Fruit fly (Drosophila melanogaster) whole organism, embryonic: ENCODE data around the gene CG9166.

Experiments
- Ada2b ChIP-seq: fragments of 200-800 bp; sonication (Bioruptor generic); IDR thresholded peaks from 2 replicates; pipeline ENCODE4 v1.3.6; 2022; ENCODE audit warnings: missing biosample characterization, missing genetic modification characterization
- Adf1 ChIP-seq: fragments of 200-800 bp; sonication (Bioruptor generic); IDR thresholded peaks from 2 replicates; pipeline ENCODE4 v1.3.6; 2022; ENCODE audit warnings: missing biosample characterization, missing genetic modification characterization
- B-H1 ChIP-seq: fragments of 200-800 bp; sonication (Bioruptor generic); IDR thresholded peaks from 3 replicates; pipeline ENCODE4 v1.3.6; 2022; ENCODE audit warnings: missing biosample characterization, missing genetic modification characterization
- CG10654 ChIP-seq: fragments of 200-800 bp; sonication (Bioruptor generic); optimal IDR thresholded peaks from 2 replicates; lab custom pipeline; 2016; ENCODE audit warnings: missing biosample characterization, missing genetic modification characterization
- CG11085 ChIP-seq: fragments of 200-800 bp; sonication (Bioruptor generic); IDR thresholded peaks from 2 replicates; pipeline ENCODE4 v1.3.6; 2022; ENCODE audit warnings: missing biosample characterization, missing genetic modification characterization
- CG12236 ChIP-seq: fragments of 200-800 bp; sonication (Bioruptor generic); optimal IDR thresholded peaks from 2 replicates; lab custom pipeline; 2016; ENCODE audit warnings: missing biosample characterization, missing genetic modification characterization
- CG13624 ChIP-seq: fragments of 200-800 bp; sonication (Bioruptor generic); optimal IDR thresholded peaks from 2 replicates; lab custom pipeline; 2016; ENCODE audit warnings: missing biosample characterization, missing genetic modification characterization
- CG2116 ChIP-seq: fragments of 200-800 bp; sonication (Bioruptor generic); optimal IDR thresholded peaks from 3 replicates; lab custom pipeline; 2018; ENCODE audit warnings: missing biosample characterization, mild to moderate bottlenecking, missing genetic modification characterization
- CG2712 ChIP-seq: fragments of 200-800 bp; optimal IDR thresholded peaks from 3 replicates; lab custom pipeline; 2019; ENCODE audit warnings: missing biosample characterization, mild to moderate bottlenecking, missing genetic modification characterization, moderate library complexity
- CG3163 ChIP-seq: fragments of 200-800 bp; sonication (Bioruptor generic); optimal IDR thresholded peaks from 3 replicates; lab custom pipeline; 2016; ENCODE audit warnings: missing biosample characterization, missing genetic modification characterization
- CG32767 ChIP-seq: fragments of 200-800 bp; sonication (Bioruptor generic); IDR thresholded peaks from 2 replicates; pipeline ENCODE4 v1.3.6; 2022; ENCODE audit warnings: missing biosample characterization, missing genetic modification characterization
- CG6254 ChIP-seq: fragments of 200-800 bp; sonication (Bioruptor generic); optimal IDR thresholded peaks from 3 replicates; lab custom pipeline; 2017; ENCODE audit warnings: mild to moderate bottlenecking, missing biosample characterization, missing genetic modification reagents, missing genetic modification characterization
- CG6683 ChIP-seq: fragments of 200-800 bp; sonication (Bioruptor generic); optimal IDR thresholded peaks from 2 replicates; lab custom pipeline; 2017; ENCODE audit warnings: missing biosample characterization, mild to moderate bottlenecking, missing genetic modification characterization, missing genetic modification reagents
- CG6813 ChIP-seq: fragments of 200-800 bp; sonication (Bioruptor generic); optimal IDR thresholded peaks from 2 replicates; lab custom pipeline; 2017; ENCODE audit warnings: missing biosample characterization, missing genetic modification characterization, mild to moderate bottlenecking, moderate library complexity, missing genetic modification reagents
- CG9215 ChIP-seq: fragments of 200-800 bp; sonication (Bioruptor generic); IDR thresholded peaks from 2 replicates; pipeline ENCODE4 v1.3.6; 2022; ENCODE audit warnings: missing biosample characterization, missing genetic modification characterization
- CrebB ChIP-seq: fragments of 200-800 bp; sonication (Bioruptor generic); optimal IDR thresholded peaks from 3 replicates; lab custom pipeline; 2018; ENCODE audit warnings: missing biosample characterization, mild to moderate bottlenecking, missing genetic modification characterization
- Dbx ChIP-seq: fragments of 200-800 bp; sonication (Bioruptor generic); IDR thresholded peaks from 3 replicates; pipeline ENCODE4 v1.3.6; 2022; ENCODE audit warnings: missing biosample characterization, missing genetic modification characterization
- Doc3 ChIP-seq: fragments of 200-800 bp; sonication (Bioruptor generic); IDR thresholded peaks from 3 replicates; pipeline ENCODE4 v1.3.6; 2022; ENCODE audit warnings: missing biosample characterization, missing genetic modification characterization; ENCODE audit not compliant: partially characterized antibody
- Dp ChIP-seq: fragments of 200-800 bp; sonication (Bioruptor generic); optimal IDR thresholded peaks from 2 replicates; lab custom pipeline; 2018; ENCODE audit warnings: missing biosample characterization, mild to moderate bottlenecking, missing genetic modification characterization, moderate library complexity
- E2f1 ChIP-seq: fragments of 200-800 bp; sonication (Bioruptor generic); IDR thresholded peaks from 2 replicates; pipeline ENCODE4 v1.3.6; 2022; ENCODE audit warnings: missing biosample characterization, missing genetic modification characterization
- Gug ChIP-seq: fragments of 200-800 bp; sonication (Bioruptor generic); IDR thresholded peaks from 4 replicates; pipeline ENCODE4 v1.3.6; 2022; ENCODE audit warnings: missing biosample characterization, missing genetic modification characterization
- Lpt ChIP-seq: fragments of >200 bp; optimal IDR thresholded peaks from 2 replicates; lab custom pipeline; 2018; ENCODE audit warnings: missing biosample characterization, missing genetic modification characterization
- Mes4 ChIP-seq: fragments of 200-800 bp; sonication (Bioruptor generic); optimal IDR thresholded peaks from 2 replicates; lab custom pipeline; 2016; ENCODE audit warnings: missing biosample characterization, missing genetic modification characterization
- Opbp ChIP-seq: fragments of 200-800 bp; sonication (Bioruptor generic); IDR thresholded peaks from 3 replicates; pipeline ENCODE4 v1.3.6; 2022; ENCODE audit warnings: missing biosample characterization, missing genetic modification characterization; ENCODE audit not compliant: partially characterized antibody
- Pdp1 ChIP-seq, 2 experiments: fragments of 200-800 bp; sonication (Bioruptor generic); optimal IDR thresholded peaks; 3 replicates each; lab custom pipeline; 2016; ENCODE audit warnings: missing biosample characterization in 2 of 2, missing genetic modification characterization in 2 of 2, mild to moderate bottlenecking in 1 of 2, moderate library complexity in 1 of 2
- Spps ChIP-seq: fragments of 200-800 bp; sonication (Bioruptor generic); optimal IDR thresholded peaks from 2 replicates; lab custom pipeline; 2018; ENCODE audit warnings: missing biosample characterization, mild to moderate bottlenecking, missing genetic modification characterization
- Xrp1 ChIP-seq: fragments of 200-800 bp; sonication (Bioruptor generic); IDR thresholded peaks from 2 replicates; pipeline ENCODE4 v1.3.6; 2022; ENCODE audit warnings: missing biosample characterization, missing genetic modification characterization
- abd-A ChIP-seq: fragments of 200-800 bp; sonication (Bioruptor generic); optimal IDR thresholded peaks from 3 replicates; lab custom pipeline; 2019; ENCODE audit warnings: missing biosample characterization, mild to moderate bottlenecking, missing genetic modification characterization, moderate library complexity
- az2 ChIP-seq: fragments of 200-800 bp; sonication (Bioruptor generic); optimal IDR thresholded peaks from 3 replicates; lab custom pipeline; 2016; ENCODE audit warnings: missing biosample characterization, missing genetic modification characterization
- bbx ChIP-seq: fragments of 200-800 bp; sonication (Bioruptor generic); IDR thresholded peaks from 2 replicates; pipeline ENCODE4 v1.3.6; 2022; ENCODE audit warnings: missing biosample characterization, missing genetic modification characterization; ENCODE audit not compliant: partially characterized antibody
- br ChIP-seq: fragments of >200 bp; optimal IDR thresholded peaks from 2 replicates; lab custom pipeline; 2017
- cas ChIP-seq: fragments of 200-800 bp; sonication (Bioruptor generic); IDR thresholded peaks from 2 replicates; pipeline ENCODE4 v1.3.6; 2022; ENCODE audit warnings: missing biosample characterization, missing genetic modification characterization
- cato ChIP-seq: fragments of 200-800 bp; sonication (Bioruptor generic); optimal IDR thresholded peaks from 2 replicates; lab custom pipeline; 2016; ENCODE audit warnings: missing biosample characterization, missing genetic modification characterization, borderline replicate concordance
- ewg ChIP-seq: fragments of 200-800 bp; sonication (Bioruptor generic); optimal IDR thresholded peaks from 3 replicates; lab custom pipeline; 2017; ENCODE audit warnings: mild to moderate bottlenecking, missing biosample characterization, missing genetic modification reagents, missing genetic modification characterization
- fd96Cb ChIP-seq: fragments of 200-800 bp; sonication (Bioruptor generic); optimal IDR thresholded peaks from 2 replicates; lab custom pipeline; 2018; ENCODE audit warnings: missing biosample characterization, mild to moderate bottlenecking, missing genetic modification characterization, moderate library complexity
- fru ChIP-seq: fragments of >200 bp; optimal IDR thresholded peaks from 2 replicates; lab custom pipeline; 2017
- insv ChIP-seq, 2 experiments: fragments of 200-800 bp; sonication (Bioruptor generic); optimal IDR thresholded peaks; 3 replicates each; lab custom pipeline; 2016 to 2018; ENCODE audit warnings: missing biosample characterization in 2 of 2, missing genetic modification characterization in 2 of 2
- odd ChIP-seq: fragments of 200-800 bp; sonication (Bioruptor generic); optimal IDR thresholded peaks from 2 replicates; lab custom pipeline; 2017; ENCODE audit warnings: missing biosample characterization, mild to moderate bottlenecking, missing genetic modification characterization
- onecut ChIP-seq: fragments of 200-800 bp; sonication (Bioruptor generic); IDR thresholded peaks from 2 replicates; pipeline ENCODE4 v1.3.6; 2022; ENCODE audit warnings: missing biosample characterization, missing genetic modification characterization
- pb ChIP-seq: fragments of 200-800 bp; sonication (Bioruptor generic); optimal IDR thresholded peaks from 3 replicates; lab custom pipeline; 2016; ENCODE audit warnings: missing biosample characterization, missing genetic modification characterization
- phol ChIP-seq: fragments of 200-800 bp; sonication (Bioruptor generic); optimal IDR thresholded peaks from 3 replicates; lab custom pipeline; 2018; ENCODE audit warnings: missing biosample characterization, mild to moderate bottlenecking, missing genetic modification characterization, moderate library complexity
- pita ChIP-seq: fragments of 200-800 bp; sonication (Bioruptor generic); optimal IDR thresholded peaks from 2 replicates; lab custom pipeline; 2017; ENCODE audit warnings: missing biosample characterization, mild to moderate bottlenecking, missing genetic modification characterization
- ranshi ChIP-seq: fragments of 200-800 bp; sonication (Bioruptor generic); IDR thresholded peaks from 2 replicates; pipeline ENCODE4 v1.3.6; 2022; ENCODE audit warnings: missing biosample characterization, missing genetic modification characterization
- sd ChIP-seq: fragments of 200-800 bp; sonication (Bioruptor generic); optimal IDR thresholded peaks from 3 replicates; lab custom pipeline; 2018; ENCODE audit warnings: missing biosample characterization, mild to moderate bottlenecking, missing genetic modification characterization, moderate library complexity
- sug ChIP-seq: fragments of 200-800 bp; optimal IDR thresholded peaks from 2 replicates; lab custom pipeline; 2019; ENCODE audit warnings: missing biosample characterization, mild to moderate bottlenecking, missing genetic modification characterization, moderate library complexity
- tna ChIP-seq: fragments of 200-800 bp; sonication (Bioruptor generic); IDR thresholded peaks from 2 replicates; pipeline ENCODE4 v1.3.6; 2022; ENCODE audit warnings: missing biosample characterization, missing genetic modification characterization; ENCODE audit not compliant: partially characterized antibody
- toy ChIP-seq: fragments of 200-800 bp; sonication (Bioruptor generic); IDR thresholded peaks from 2 replicates; pipeline ENCODE4 v1.3.6; 2022; ENCODE audit warnings: missing biosample characterization, missing genetic modification characterization
- wor ChIP-seq: fragments of 200-800 bp; sonication (Bioruptor generic); IDR thresholded peaks from 2 replicates; pipeline ENCODE4 v1.3.6; 2022; ENCODE audit warnings: missing biosample characterization, missing genetic modification characterization
- zen2 ChIP-seq: fragments of 200-800 bp; sonication (Bioruptor generic); IDR thresholded peaks from 3 replicates; pipeline ENCODE4 v1.3.6; 2022; ENCODE audit warnings: missing biosample characterization, missing genetic modification characterization; ENCODE audit not compliant: partially characterized antibody

The CG9166 gene

dm6 chr3L:1313039-1313766 lies 37.7 kb upstream of the CG9166 start, which contains the start of the genes sturkopf and Herc4 (continued):
- TF ChIP-seq bbx (GFP tag; lab: Robert Waterston, UW): 0 out of 2 replicates have a peak, but pooled peaks have one; percentile 7
- peak; percentile 37; the same call in 1 of the 3 replicates for TF ChIP-seq Opbp
- no peak for TF ChIP-seq wor
- peak; percentile 48 for TF ChIP-seq Mes4 (GFP tag; lab: Kevin White, UChicago)
- TF ChIP-seq Adf1 (GFP tag; lab: Robert Waterston, UW): no peak; the same call in 1 of the 2 replicates
- peak; percentile 76 for TF ChIP-seq az2
- peak; percentile 7 for TF ChIP-seq CG6254 (GFP tag; lab: Kevin White, UChicago)
- no peak for TF ChIP-seq abd-A (tag; lab: Kevin White, UChicago)
- TF ChIP-seq CG2712: peak; percentile 73
- peak; percentile 83 for TF ChIP-seq sug (tag; lab: Kevin White, UChicago)
- TF ChIP-seq Pdp1 (GFP tag; optimal IDR thresholded peaks at IDR 0.05; lab: Kevin White, UChicago): peak; percentile 60 to 87
- TF ChIP-seq CG32767: no peak
- TF ChIP-seq CG6683: no peak
- 0 out of 2 replicates have a peak, but pooled peaks have one; percentile 46 for TF ChIP-seq Xrp1
- TF ChIP-seq CG13624 (GFP tag; lab: Kevin White, UChicago): peak; percentile 78
- no peak for TF ChIP-seq Spps
- peak; percentile 37 for TF ChIP-seq Dp (GFP tag; lab: Kevin White, UChicago)
- peak; percentile 53 for TF ChIP-seq CG10654
- peak; percentile 12; the same call in 1 of the 2 replicates for TF ChIP-seq cas (GFP tag; lab: Robert Waterston, UW)
- TF ChIP-seq B-H1: peak; percentile 16; the same call in 1 of the 3 replicates
- TF ChIP-seq zen2 (GFP tag; lab: Robert Waterston, UW): no peak
- TF ChIP-seq pita (GFP tag; lab: Kevin White, UChicago): no peak
- peak; percentile 60 for TF ChIP-seq CG2116
- no peak for TF ChIP-seq CG6813 (GFP tag; lab: Kevin White, UChicago)
- TF ChIP-seq fd96Cb: peak; percentile 8
- TF ChIP-seq odd (GFP tag; lab: Kevin White, UChicago): no peak
- TF ChIP-seq CG12236 (GFP tag; lab: Kevin White, UChicago): no peak
- TF ChIP-seq Lpt (GFP tag; lab: Kevin White, UChicago): no peak
- peak in 1 of 2 experiments; percentile 64 for TF ChIP-seq insv (GFP tag; optimal IDR thresholded peaks at IDR 0.05; lab: Kevin White, UChicago)
- peak; percentile 27 for TF ChIP-seq pb (GFP tag; lab: Kevin White, UChicago)
- peak; percentile 50; the same call in 1 of the 3 replicates for TF ChIP-seq Dbx (GFP tag; lab: Robert Waterston, UW)
- peak; percentile 44; the same call in 1 of the 2 replicates for TF ChIP-seq E2f1
- TF ChIP-seq phol: peak; percentile 69
- 0 out of 2 replicates have a peak, but pooled peaks have one; percentile 41 for TF ChIP-seq Ada2b (GFP tag; lab: Robert Waterston, UW)
- peak; percentile 61; the same call in 1 of the 2 replicates for TF ChIP-seq CG9215
- TF ChIP-seq cato (GFP tag; lab: Kevin White, UChicago): peak; percentile 61
- TF ChIP-seq toy (GFP tag; lab: Robert Waterston, UW): peak; percentile 18; the same call in 1 of the 2 replicates
- TF ChIP-seq Gug (GFP tag; lab: Robert Waterston, UW): peak; percentile 62; the same call in 3 of the 4 replicates
- TF ChIP-seq CG11085 (GFP tag; lab: Robert Waterston, UW): peak; percentile 63
- TF ChIP-seq fru (lab: Kevin White, UChicago): no peak
- no peak for TF ChIP-seq br (lab: Kevin White, UChicago)
- TF ChIP-seq ewg (GFP tag; lab: Kevin White, UChicago): peak; percentile 38
- TF ChIP-seq Doc3 (GFP tag; lab: Robert Waterston, UW): no peak
- TF ChIP-seq CrebB (tag; lab: Kevin White, UChicago): no peak
- TF ChIP-seq sd (tag; lab: Kevin White, UChicago): peak; percentile 22
- peak; percentile 87 for TF ChIP-seq onecut (GFP tag; lab: Robert Waterston, UW)
- TF ChIP-seq CG3163 (GFP tag; lab: Kevin White, UChicago): peak; percentile 44
- 0 out of 2 replicates have a peak, but pooled peaks have one; percentile 10 for TF ChIP-seq tna (GFP tag; lab: Robert Waterston, UW)
- peak; percentile 43 for TF ChIP-seq ranshi (GFP tag; lab: Robert Waterston, UW)
